Fruit fly (Drosophila melanogaster): ENCODE data around the gene Ret.
A peak's percentile ranks its signal among the peaks of the same experiment; 100 is the strongest.

Ret gene

DNA sequence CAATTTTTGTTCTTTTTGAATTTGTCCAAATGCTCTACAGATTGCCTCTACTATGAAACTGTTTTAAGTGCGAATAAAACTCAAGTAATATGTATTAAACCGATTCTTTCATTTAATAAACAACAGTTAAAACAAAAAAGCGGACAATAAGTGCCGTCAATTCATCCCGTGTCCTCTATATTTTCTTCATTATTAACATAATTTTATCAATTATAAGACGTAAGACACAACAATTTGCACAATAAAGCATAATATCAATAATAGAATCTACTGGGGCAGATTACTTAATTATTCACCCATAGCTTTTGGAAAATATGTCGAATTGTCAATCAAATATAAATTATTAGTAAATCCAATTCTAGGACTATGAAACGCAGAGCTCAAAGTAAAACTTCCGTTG lies 25.6 kb downstream of the Ret start, which contains the start of gene CG31627:
Gene CG31627, plus strand, starts transcription at position 301 of the 400 bp plus-strand sequence.
- no peak for TF ChIP-seq CG7101 (tag; optimal IDR thresholded peaks at IDR 0.05)
- no peak for TF ChIP-seq cic (GFP tag; optimal IDR thresholded peaks at IDR 0.05)
- TF ChIP-seq ovo (GFP tag; optimal IDR thresholded peaks at IDR 0.05) = no peak
- no peak for TF ChIP-seq CG14711 (tag; optimal IDR thresholded peaks at IDR 0.05)
- TF ChIP-seq kay (GFP tag; ENCODE audit: borderline replicate concordance) = no peak
- TF ChIP-seq CG33017 (tag; optimal IDR thresholded peaks at IDR 0.05) = no peak
- TF ChIP-seq toe (GFP tag; optimal IDR thresholded peaks at IDR 0.05) = no peak
- no peak for TF ChIP-seq Clk (GFP tag; optimal IDR thresholded peaks at IDR 0.05)
- TF ChIP-seq pad (GFP tag; optimal IDR thresholded peaks at IDR 0.05) = no peak
- no peak for TF ChIP-seq bab1 (GFP tag; optimal IDR thresholded peaks at IDR 0.05)
- TF ChIP-seq CG1620 (GFP tag; optimal IDR thresholded peaks at IDR 0.05) = no peak
- TF ChIP-seq CG7045 (GFP tag; optimal IDR thresholded peaks at IDR 0.05) = no peak

DNA sequence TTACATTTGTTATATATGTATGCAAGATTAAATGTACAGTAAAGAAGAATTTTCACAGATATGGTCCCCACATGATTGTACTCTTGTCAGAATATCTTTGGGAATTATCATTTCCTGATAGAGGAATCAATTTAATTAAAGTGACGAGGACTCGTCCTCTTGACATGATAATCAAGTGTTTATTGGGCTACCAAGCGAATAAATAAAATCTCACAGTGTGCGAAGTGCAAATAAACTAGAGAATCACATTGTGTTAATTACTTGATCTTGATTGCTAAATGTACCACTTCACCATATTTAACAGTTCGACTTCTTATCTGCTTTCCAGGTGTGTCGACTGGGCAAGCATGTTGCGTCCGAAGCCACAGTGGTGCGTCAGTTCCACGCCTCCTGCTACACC lies 28.7 kb downstream of the Ret start:
- TF ChIP-seq Clk (GFP tag; optimal IDR thresholded peaks at IDR 0.05) (no peak), Crg-1 (GFP tag; optimal IDR thresholded peaks at IDR 0.05) (no peak), cic (GFP tag; optimal IDR thresholded peaks at IDR 0.05) (no peak), CG5204 (GFP tag; optimal IDR thresholded peaks at IDR 0.05) (no peak), kay (GFP tag; ENCODE audit: borderline replicate concordance) (no peak), bab1 (GFP tag; optimal IDR thresholded peaks at IDR 0.05) (no peak), ovo (GFP tag; optimal IDR thresholded peaks at IDR 0.05) (no peak), Mnt (GFP tag; optimal IDR thresholded peaks at IDR 0.05) (no peak), CG12768 (GFP tag; optimal IDR thresholded peaks at IDR 0.05) (no peak), tj (GFP tag; optimal IDR thresholded peaks at IDR 0.05) (no peak), CG33017 (tag; optimal IDR thresholded peaks at IDR 0.05) (no peak)

DNA sequence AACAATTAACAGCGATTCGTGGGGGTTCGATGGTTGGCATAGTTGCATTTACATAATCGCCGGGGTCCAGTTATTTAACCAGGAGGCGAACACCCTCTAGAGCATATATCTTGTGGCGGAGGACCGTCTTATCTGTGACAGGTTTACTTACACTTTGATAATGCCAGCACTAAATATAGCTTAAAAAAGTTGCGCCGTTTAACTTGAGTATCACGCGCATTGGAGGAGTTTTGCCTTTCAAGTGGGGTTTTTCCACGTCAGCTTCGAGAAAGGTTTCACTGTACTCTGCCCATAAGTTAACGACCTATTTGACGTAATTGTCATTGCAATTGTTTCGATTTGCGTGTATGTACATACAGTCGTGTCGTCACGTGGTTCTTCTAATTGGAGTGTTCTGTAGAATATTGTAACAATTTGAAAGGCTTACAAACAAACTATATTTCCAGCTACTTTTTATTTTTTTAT lies 29.4 kb downstream of the Ret start:
- TF ChIP-seq CG5204 (GFP tag; optimal IDR thresholded peaks at IDR 0.05) = no peak
- no peak for TF ChIP-seq pad (GFP tag; optimal IDR thresholded peaks at IDR 0.05)
- no peak for TF ChIP-seq Hr96 (GFP tag; optimal IDR thresholded peaks at IDR 0.05)
- no peak for TF ChIP-seq kay (GFP tag; ENCODE audit: borderline replicate concordance)
- TF ChIP-seq CG14711 (tag; optimal IDR thresholded peaks at IDR 0.05) = no peak
- no peak for TF ChIP-seq CG11617 (GFP tag; optimal IDR thresholded peaks at IDR 0.05)
- TF ChIP-seq cic (GFP tag; optimal IDR thresholded peaks at IDR 0.05) = peak; percentile 12
- no peak for TF ChIP-seq ovo (GFP tag; optimal IDR thresholded peaks at IDR 0.05)
- peak; percentile 43 for TF ChIP-seq CG12768 (GFP tag; optimal IDR thresholded peaks at IDR 0.05)
- TF ChIP-seq tj (GFP tag; optimal IDR thresholded peaks at IDR 0.05) = no peak
- peak; percentile 2 for TF ChIP-seq CG7045 (GFP tag; optimal IDR thresholded peaks at IDR 0.05)
- TF ChIP-seq bab1 (GFP tag; optimal IDR thresholded peaks at IDR 0.05) = no peak
- no peak for TF ChIP-seq CG33017 (tag; optimal IDR thresholded peaks at IDR 0.05)
- no peak for TF ChIP-seq Crg-1 (GFP tag; optimal IDR thresholded peaks at IDR 0.05)
- TF ChIP-seq toe (GFP tag; optimal IDR thresholded peaks at IDR 0.05) = no peak
- TF ChIP-seq cnc (optimal IDR thresholded peaks at IDR 0.05) = no peak

dm6 chr2L:21168295-21169159 lies 30.0 kb downstream of the Ret start, which contains the start of the genes mAcon1, CG43345 and CG43346:
TSS of gene mAcon1 (plus strand) at chr2L:21168570.
TSS of gene CG43345 (minus strand) at chr2L:21168581.
TSS of gene CG43346 (minus strand) at chr2L:21168581.
- peak; percentile 85 for TF ChIP-seq ovo (GFP tag; optimal IDR thresholded peaks at IDR 0.05)
- no peak for TF ChIP-seq CG5204 (GFP tag; optimal IDR thresholded peaks at IDR 0.05)
- peak; percentile 88 for TF ChIP-seq CG11617 (GFP tag; optimal IDR thresholded peaks at IDR 0.05)
- TF ChIP-seq Clk (GFP tag; optimal IDR thresholded peaks at IDR 0.05) = peak; percentile 84
- TF ChIP-seq CG14711 (tag; optimal IDR thresholded peaks at IDR 0.05) = peak; percentile 72
- TF ChIP-seq cnc (optimal IDR thresholded peaks at IDR 0.05) = no peak
- peak; percentile 67 for TF ChIP-seq tj (GFP tag; optimal IDR thresholded peaks at IDR 0.05)
- TF ChIP-seq toe (GFP tag; optimal IDR thresholded peaks at IDR 0.05) = no peak
- TF ChIP-seq CG7045 (GFP tag; optimal IDR thresholded peaks at IDR 0.05) = peak; percentile 87
- peak; percentile 87 for TF ChIP-seq pad (GFP tag; optimal IDR thresholded peaks at IDR 0.05)
- peak; percentile 87 for TF ChIP-seq CG7101 (tag; optimal IDR thresholded peaks at IDR 0.05)
- peak; percentile 71 for TF ChIP-seq bab1 (GFP tag; optimal IDR thresholded peaks at IDR 0.05)
- TF ChIP-seq CG12768 (GFP tag; optimal IDR thresholded peaks at IDR 0.05) = peak; percentile 94
- TF ChIP-seq kay (GFP tag; ENCODE audit: borderline replicate concordance) = no peak
- peak; percentile 86 for TF ChIP-seq CG33017 (tag; optimal IDR thresholded peaks at IDR 0.05)
- peak; percentile 95 for TF ChIP-seq Hr96 (GFP tag; optimal IDR thresholded peaks at IDR 0.05)
- TF ChIP-seq cic (GFP tag; optimal IDR thresholded peaks at IDR 0.05) = peak; percentile 70
- TF ChIP-seq CG1620 (GFP tag; optimal IDR thresholded peaks at IDR 0.05) = peak; percentile 92
- TF ChIP-seq Mnt (GFP tag; optimal IDR thresholded peaks at IDR 0.05) = peak; percentile 91
- peak; percentile 97 for TF ChIP-seq Crg-1 (GFP tag; optimal IDR thresholded peaks at IDR 0.05)

DNA sequence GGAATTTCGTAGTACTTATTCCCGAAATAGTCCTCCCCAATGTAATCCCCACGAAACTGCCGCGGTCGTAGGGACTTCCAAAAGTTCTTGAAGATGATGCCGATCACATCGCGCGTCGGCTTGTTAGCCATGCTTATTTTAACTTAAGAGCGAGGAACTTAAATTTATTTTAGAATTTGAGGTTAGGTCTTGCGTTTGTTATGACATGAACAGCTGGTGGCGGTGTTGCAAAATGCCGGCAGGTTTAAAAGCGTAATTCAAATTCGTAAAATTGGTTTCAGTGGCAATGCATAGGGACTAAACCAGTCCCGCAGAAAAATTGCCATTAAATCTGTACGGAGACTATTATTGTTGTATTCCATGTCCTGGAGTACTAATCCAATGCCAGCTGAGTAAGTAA lies 32.1 kb downstream of the Ret start:
- TF ChIP-seq Mnt (GFP tag; optimal IDR thresholded peaks at IDR 0.05) = peak; percentile 72
- peak; percentile 30 for TF ChIP-seq bab1 (GFP tag; optimal IDR thresholded peaks at IDR 0.05)
- no peak for TF ChIP-seq ovo (GFP tag; optimal IDR thresholded peaks at IDR 0.05)
- peak; percentile 54 for TF ChIP-seq CG7101 (tag; optimal IDR thresholded peaks at IDR 0.05)
- TF ChIP-seq CG33017 (tag; optimal IDR thresholded peaks at IDR 0.05) = no peak
- no peak for TF ChIP-seq Clk (GFP tag; optimal IDR thresholded peaks at IDR 0.05)
- peak; percentile 21 for TF ChIP-seq CG11617 (GFP tag; optimal IDR thresholded peaks at IDR 0.05)
- peak; percentile 49 for TF ChIP-seq pad (GFP tag; optimal IDR thresholded peaks at IDR 0.05)
- no peak for TF ChIP-seq cnc (optimal IDR thresholded peaks at IDR 0.05)
- peak; percentile 37 for TF ChIP-seq CG1620 (GFP tag; optimal IDR thresholded peaks at IDR 0.05)
- no peak for TF ChIP-seq kay (GFP tag; ENCODE audit: borderline replicate concordance)
- no peak for TF ChIP-seq CG5204 (GFP tag; optimal IDR thresholded peaks at IDR 0.05)
- no peak for TF ChIP-seq CG12768 (GFP tag; optimal IDR thresholded peaks at IDR 0.05)
- TF ChIP-seq CG7045 (GFP tag; optimal IDR thresholded peaks at IDR 0.05) = no peak
- no peak for TF ChIP-seq tj (GFP tag; optimal IDR thresholded peaks at IDR 0.05)
- TF ChIP-seq toe (GFP tag; optimal IDR thresholded peaks at IDR 0.05) = no peak
- peak; percentile 12 for TF ChIP-seq Hr96 (GFP tag; optimal IDR thresholded peaks at IDR 0.05)
- peak; percentile 81 for TF ChIP-seq CG14711 (tag; optimal IDR thresholded peaks at IDR 0.05)
- TF ChIP-seq cic (GFP tag; optimal IDR thresholded peaks at IDR 0.05) = peak; percentile 56
- peak; percentile 27 for TF ChIP-seq Crg-1 (GFP tag; optimal IDR thresholded peaks at IDR 0.05)

Data from whole organism, adult.